Fruit fly (Drosophila melanogaster) whole organism, embryonic: ENCODE data around the gene CG7551.

Experiments
- Awh ChIP-seq: fragments of 200-800 bp; sonication (Bioruptor generic); IDR thresholded peaks from 2 replicates; pipeline ENCODE4, ENCODE4 v1.3.6; 2022; ENCODE audit warnings: missing biosample characterization, missing genetic modification characterization
- Blimp-1 ChIP-seq: fragments of 200-800 bp; sonication (Bioruptor generic); optimal IDR thresholded peaks from 3 replicates; lab custom pipeline; 2018; ENCODE audit warnings: missing biosample characterization, missing genetic modification characterization, mild to moderate bottlenecking, moderate library complexity, missing genetic modification reagents
- Bteb2 ChIP-seq: fragments of 200-800 bp; sonication (Bioruptor generic); optimal IDR thresholded peaks from 2 replicates; lab custom pipeline; 2016; ENCODE audit warnings: missing biosample characterization, missing genetic modification characterization
- CG10209 ChIP-seq: fragments of 200-800 bp; sonication (Bioruptor generic); optimal IDR thresholded peaks from 3 replicates; lab custom pipeline; 2017; ENCODE audit warnings: missing biosample characterization, mild to moderate bottlenecking, missing genetic modification characterization, missing genetic modification reagents
- CG11456 ChIP-seq: fragments of 200-800 bp; sonication (Bioruptor generic); IDR thresholded peaks from 3 replicates; pipeline ENCODE4 v1.3.6; 2022; ENCODE audit warnings: missing biosample characterization, missing genetic modification characterization
- CG12071 ChIP-seq: fragments of 200-800 bp; sonication (Bioruptor generic); optimal IDR thresholded peaks from 3 replicates; lab custom pipeline; 2018; ENCODE audit warnings: missing biosample characterization, mild to moderate bottlenecking, missing genetic modification characterization
- CG12744 ChIP-seq: fragments of 200-800 bp; sonication (Bioruptor generic); optimal IDR thresholded peaks from 2 replicates; lab custom pipeline; 2016; ENCODE audit warnings: missing biosample characterization, missing genetic modification characterization
- CG13775 ChIP-seq: fragments of 200-800 bp; sonication (Bioruptor generic); optimal IDR thresholded peaks from 3 replicates; lab custom pipeline; 2017; ENCODE audit warnings: missing biosample characterization, mild to moderate bottlenecking, missing genetic modification characterization
- CG14860 ChIP-seq: fragments of 200-800 bp; sonication (Bioruptor generic); IDR thresholded peaks from 3 replicates; pipeline ENCODE4 v1.3.6; 2022; ENCODE audit warnings: missing biosample characterization, missing genetic modification characterization; ENCODE audit not compliant: partially characterized antibody
- CG15514 ChIP-seq: fragments of 200-800 bp; sonication (Bioruptor generic); optimal IDR thresholded peaks from 3 replicates; lab custom pipeline; 2017; ENCODE audit warnings: missing biosample characterization, missing genetic modification characterization, mild to moderate bottlenecking, moderate library complexity, missing genetic modification reagents
- CG17612 ChIP-seq: fragments of 200-800 bp; sonication (Bioruptor generic); IDR thresholded peaks from 2 replicates; pipeline ENCODE4 v1.3.6; 2022; ENCODE audit warnings: missing biosample characterization, missing genetic modification characterization
- CG2129 ChIP-seq: fragments of 200-800 bp; sonication (Bioruptor generic); IDR thresholded peaks from 2 replicates; pipeline ENCODE4 v1.3.6; 2022; ENCODE audit warnings: missing biosample characterization, missing genetic modification characterization; ENCODE audit not compliant: partially characterized antibody
- CG2678 ChIP-seq: fragments of 200-800 bp; sonication (Bioruptor generic); optimal IDR thresholded peaks from 3 replicates; lab custom pipeline; 2019; ENCODE audit warnings: missing biosample characterization, mild to moderate bottlenecking, missing genetic modification characterization, moderate library complexity
- CG31224 ChIP-seq: fragments of 200-800 bp; sonication (Bioruptor generic); IDR thresholded peaks from 2 replicates; pipeline ENCODE4 v1.3.6; 2022; ENCODE audit warnings: missing biosample characterization, missing genetic modification characterization
- CG32532 ChIP-seq: fragments of 200-800 bp; sonication (Bioruptor generic); IDR thresholded peaks from 2 replicates; pipeline ENCODE4 v1.3.6; 2022; ENCODE audit warnings: missing biosample characterization, missing genetic modification characterization
- CG4282 ChIP-seq: fragments of 200-800 bp; sonication (Bioruptor generic); optimal IDR thresholded peaks from 2 replicates; lab custom pipeline; 2016; ENCODE audit warnings: missing biosample characterization, missing genetic modification characterization
- CG5245 ChIP-seq: fragments of 200-800 bp; sonication (Bioruptor generic); optimal IDR thresholded peaks from 3 replicates; lab custom pipeline; 2016; ENCODE audit warnings: missing biosample characterization, missing genetic modification characterization
- CG6854 ChIP-seq: fragments of 200-800 bp; sonication (Bioruptor generic); optimal IDR thresholded peaks from 3 replicates; lab custom pipeline; 2017; ENCODE audit warnings: missing biosample characterization, mild to moderate bottlenecking, missing genetic modification characterization
- CG7556 ChIP-seq: fragments of 200-800 bp; sonication (Bioruptor generic); optimal IDR thresholded peaks from 2 replicates; lab custom pipeline; 2017; ENCODE audit warnings: missing biosample characterization, mild to moderate bottlenecking, missing genetic modification characterization
- CG8924 ChIP-seq: fragments of 200-800 bp; optimal IDR thresholded peaks from 3 replicates; lab custom pipeline; 2019; ENCODE audit warnings: missing biosample characterization, mild to moderate bottlenecking, missing genetic modification characterization, moderate library complexity
- Camta ChIP-seq: fragments of 200-800 bp; sonication (Bioruptor generic); optimal IDR thresholded peaks from 2 replicates; lab custom pipeline; 2016; ENCODE audit warnings: missing biosample characterization, missing genetic modification characterization
- Drgx ChIP-seq: fragments of 200-800 bp; sonication (Bioruptor generic); IDR thresholded peaks from 2 replicates; pipeline ENCODE4 v1.3.6; 2022; ENCODE audit warnings: missing biosample characterization, missing genetic modification characterization
- Ets65A ChIP-seq: fragments of 200-800 bp; sonication (Bioruptor generic); peaks from one replicate; lab custom pipeline; 2016; ENCODE audit warnings: missing biosample characterization, missing genetic modification characterization
- GATAe ChIP-seq: fragments of 200-800 bp; sonication (Bioruptor generic); conservative IDR thresholded peaks from 2 replicates; pipeline ENCODE4 v1.3.6; 2022; ENCODE audit warnings: missing biosample characterization, missing genetic modification characterization
- Hmr ChIP-seq: fragments of 200-800 bp; sonication (Bioruptor generic); optimal IDR thresholded peaks from 3 replicates; lab custom pipeline; 2017; ENCODE audit warnings: mild to moderate bottlenecking, missing biosample characterization, missing genetic modification reagents, missing genetic modification characterization
- Mrtf ChIP-seq: fragments of 200-800 bp; sonication (Bioruptor generic); IDR thresholded peaks from 3 replicates; pipeline ENCODE4 v1.3.6; 2022; ENCODE audit warnings: missing biosample characterization, missing genetic modification characterization
- Ssrp ChIP-seq: fragments of 200-800 bp; sonication (Bioruptor generic); optimal IDR thresholded peaks from 2 replicates; lab custom pipeline; 2018; ENCODE audit warnings: missing biosample characterization, mild to moderate bottlenecking, missing genetic modification characterization, moderate library complexity
- ab ChIP-seq: fragments of 200-800 bp; sonication (Bioruptor generic); optimal IDR thresholded peaks from 2 replicates; lab custom pipeline; 2016; ENCODE audit warnings: missing biosample characterization, missing genetic modification characterization
- abd-A ChIP-seq: fragments of 200-800 bp; sonication (Bioruptor generic); optimal IDR thresholded peaks from 3 replicates; lab custom pipeline; 2019; ENCODE audit warnings: missing biosample characterization, mild to moderate bottlenecking, missing genetic modification characterization, moderate library complexity
- ato ChIP-seq: fragments of 200-800 bp; sonication (Bioruptor generic); IDR thresholded peaks from 2 replicates; pipeline ENCODE4 v1.3.6; 2022; ENCODE audit warnings: missing biosample characterization, missing genetic modification characterization; ENCODE audit not compliant: partially characterized antibody
- bowl ChIP-seq: fragments of 200-800 bp; sonication (Bioruptor generic); IDR thresholded peaks from 2 replicates; pipeline ENCODE4 v1.3.6; 2022; ENCODE audit warnings: missing biosample characterization, missing genetic modification characterization
- chm ChIP-seq: fragments of 200-800 bp; sonication (Bioruptor generic); IDR thresholded peaks from 2 replicates; pipeline ENCODE4 v1.3.6; 2022; ENCODE audit warnings: missing biosample characterization, missing genetic modification characterization
- dan ChIP-seq: fragments of 200-800 bp; sonication (Bioruptor generic); IDR thresholded peaks from 2 replicates; pipeline ENCODE4 v1.3.6; 2022; ENCODE audit warnings: missing biosample characterization, missing genetic modification characterization
- dati ChIP-seq: fragments of 200-800 bp; sonication (Bioruptor generic); IDR thresholded peaks from 2 replicates; pipeline ENCODE4 v1.3.6; 2022; ENCODE audit warnings: missing biosample characterization, missing genetic modification characterization
- dpn ChIP-seq, 2 experiments: fragments of 200-800 bp; sonication (Bioruptor generic); optimal IDR thresholded peaks; 3 replicates each; lab custom pipeline; 2016; ENCODE audit warnings: missing biosample characterization in 2 of 2, missing genetic modification characterization in 2 of 2
- fru ChIP-seq: fragments of >200 bp; optimal IDR thresholded peaks from 2 replicates; lab custom pipeline; 2017
- gcm ChIP-seq: fragments of 200-800 bp; sonication (Bioruptor generic); optimal IDR thresholded peaks from 2 replicates; lab custom pipeline; 2019; ENCODE audit warnings: missing biosample characterization, mild to moderate bottlenecking, missing genetic modification characterization, moderate library complexity
- gsb ChIP-seq: fragments of 200-800 bp; sonication (Bioruptor generic); IDR thresholded peaks from 2 replicates; pipeline ENCODE4 v1.3.6; 2022; ENCODE audit warnings: missing biosample characterization, missing genetic modification characterization
- inv ChIP-seq: fragments of 200-800 bp; sonication (Bioruptor generic); IDR thresholded peaks from 2 replicates; pipeline ENCODE4 v1.3.6; 2022; ENCODE audit warnings: missing biosample characterization, missing genetic modification characterization; ENCODE audit not compliant: partially characterized antibody
- lbe ChIP-seq: fragments of 200-800 bp; sonication (Bioruptor generic); optimal IDR thresholded peaks from 2 replicates; lab custom pipeline; 2016; ENCODE audit warnings: missing biosample characterization, mild to moderate bottlenecking, missing genetic modification characterization
- lola ChIP-seq, 3 experiments: fragments of >200 bp in 2 of 3; fragments of 200-800 bp in 1 of 3; sonication (Bioruptor generic) in 1 of 3; optimal IDR thresholded peaks; 2 replicates each; lab custom pipeline; 2017 to 2019; ENCODE audit warnings: missing biosample characterization in 3 of 3, missing genetic modification characterization in 3 of 3, mild to moderate bottlenecking in 1 of 3, moderate library complexity in 1 of 3
- mld ChIP-seq: fragments of 200-800 bp; sonication (Bioruptor generic); IDR thresholded peaks from 3 replicates; pipeline ENCODE4 v1.3.6; 2022; ENCODE audit warnings: missing biosample characterization, missing genetic modification characterization; ENCODE audit not compliant: partially characterized antibody
- pum ChIP-seq: fragments of 200-800 bp; sonication (Bioruptor generic); optimal IDR thresholded peaks from 2 replicates; lab custom pipeline; 2016; ENCODE audit warnings: missing biosample characterization, missing genetic modification characterization
- pzg ChIP-seq: fragments of 200-800 bp; sonication (Bioruptor generic); optimal IDR thresholded peaks from 3 replicates; lab custom pipeline; 2018; ENCODE audit warnings: missing biosample characterization, mild to moderate bottlenecking, missing genetic modification characterization, moderate library complexity
- tll ChIP-seq, 2 experiments: fragments of 200-800 bp in 1 of 2; fragments of >200 bp in 1 of 2; sonication (Bioruptor generic) in 1 of 2; optimal IDR thresholded peaks; 2 replicates each; lab custom pipeline; 2017 to 2019; ENCODE audit warnings: missing biosample characterization in 2 of 2, missing genetic modification characterization in 2 of 2, mild to moderate bottlenecking in 1 of 2, moderate library complexity in 1 of 2
- unpg ChIP-seq: fragments of 200-800 bp; sonication (Bioruptor generic); optimal IDR thresholded peaks from 3 replicates; lab custom pipeline; 2018; ENCODE audit warnings: missing biosample characterization, mild to moderate bottlenecking, missing genetic modification characterization, moderate library complexity
- vfl ChIP-seq: fragments of 200-800 bp; sonication (Bioruptor generic); optimal IDR thresholded peaks from 2 replicates; lab custom pipeline; 2016; ENCODE audit warnings: missing biosample characterization, missing genetic modification characterization
- yki ChIP-seq: fragments of >200 bp; optimal IDR thresholded peaks from 3 replicates; lab custom pipeline; 2018
- z ChIP-seq: fragments of 200-800 bp; sonication (Bioruptor generic); IDR thresholded peaks from 3 replicates; pipeline ENCODE4 v1.3.6; 2022; ENCODE audit warnings: missing biosample characterization, missing genetic modification characterization

Gene CG7551

dm6 chr3L:11491222-11491873 lies 33.1 kb downstream of the CG7551 start (continued):
- TF ChIP-seq gsb, result peak; percentile 65
- TF ChIP-seq ab (GFP tag; lab: Kevin White, UChicago), result no peak
- TF ChIP-seq CG14860 (GFP tag; lab: Robert Waterston, UW), result no peak
- TF ChIP-seq CG6854 (GFP tag; lab: Kevin White, UChicago), result no peak
- TF ChIP-seq tll (GFP tag; optimal IDR thresholded peaks at IDR 0.05; lab: Kevin White, UChicago), result peak in 1 of 2 experiments; percentile 24
- peak; percentile 60 for TF ChIP-seq Blimp-1 (GFP tag; lab: Kevin White, UChicago)
- TF ChIP-seq CG12071 (GFP tag; lab: Kevin White, UChicago), result peak; percentile 21
- peak; percentile 81 for TF ChIP-seq CG32532 (GFP tag; lab: Robert Waterston, UW)
- TF ChIP-seq fru, result no peak
- no peak for TF ChIP-seq gcm
- TF ChIP-seq Awh, result 0 out of 2 replicates have a peak, but pooled peaks have one; percentile 38
- no peak for TF ChIP-seq pzg (GFP tag; lab: Kevin White, UChicago)
- TF ChIP-seq z (GFP tag; lab: Robert Waterston, UW), result peak; percentile 48; the same call in 1 of the 3 replicates
- TF ChIP-seq dan, result no peak
- TF ChIP-seq lola (GFP tag; optimal IDR thresholded peaks at IDR 0.05; lab: Kevin White, UChicago), result peak in 1 of 3 experiments; percentile 18
- peak; percentile 47 for TF ChIP-seq CG13775 (GFP tag; lab: Kevin White, UChicago)
- no peak for TF ChIP-seq vfl (GFP tag; lab: Kevin White, UChicago)
- no peak for TF ChIP-seq yki (lab: Kevin White, UChicago)
- peak; percentile 64 for TF ChIP-seq Hmr
- TF ChIP-seq mld (GFP tag; lab: Robert Waterston, UW), result no peak
- peak; percentile 37; the same call in 1 of the 2 replicates for TF ChIP-seq CG31224 (GFP tag; lab: Robert Waterston, UW)
- no peak for TF ChIP-seq ato (GFP tag; lab: Robert Waterston, UW)
- TF ChIP-seq dpn (GFP tag; optimal IDR thresholded peaks at IDR 0.05; lab: Kevin White, UChicago), result peak; percentile 42 to 60
- peak; percentile 81 for TF ChIP-seq lbe (GFP tag; lab: Kevin White, UChicago)
- peak; percentile 45 for TF ChIP-seq CG10209
- TF ChIP-seq abd-A, result no peak
- peak; percentile 59; the same call in 1 of the 2 replicates for TF ChIP-seq chm (GFP tag; lab: Robert Waterston, UW)
- peak; percentile 25 for TF ChIP-seq Camta (GFP tag; lab: Kevin White, UChicago)
- TF ChIP-seq CG5245 (GFP tag; lab: Kevin White, UChicago), result peak; percentile 35
- TF ChIP-seq bowl (GFP tag; lab: Robert Waterston, UW), result no peak
- TF ChIP-seq CG11456 (GFP tag; lab: Robert Waterston, UW), result no peak; the same call in 2 of the 3 replicates
- TF ChIP-seq CG2678 (tag; lab: Kevin White, UChicago), result peak; percentile 78
- TF ChIP-seq pum, result peak; percentile 14
- no peak for TF ChIP-seq CG4282 (GFP tag; lab: Kevin White, UChicago)
- peak; percentile 64 for TF ChIP-seq unpg (GFP tag; lab: Kevin White, UChicago)
- TF ChIP-seq CG17612 (GFP tag; lab: Robert Waterston, UW), result 0 out of 2 replicates have a peak, but pooled peaks have one; percentile 11
- TF ChIP-seq CG2129, result no peak
- no peak for TF ChIP-seq dati (GFP tag; lab: Robert Waterston, UW)
- no peak for TF ChIP-seq inv
- TF ChIP-seq CG8924 (tag; lab: Kevin White, UChicago), result peak; percentile 54
- TF ChIP-seq Ets65A (GFP tag; lab: Kevin White, UChicago), result no peak
- peak; percentile 49 for TF ChIP-seq CG7556 (GFP tag; lab: Kevin White, UChicago)
- no peak for TF ChIP-seq GATAe (GFP tag; lab: Robert Waterston, UW)
- TF ChIP-seq CG12744, result no peak
- TF ChIP-seq Mrtf (GFP tag; lab: Robert Waterston, UW), result no peak; the same call in 2 of the 3 replicates
- peak; percentile 53 for TF ChIP-seq Ssrp
- TF ChIP-seq Drgx (GFP tag; lab: Robert Waterston, UW), result peak; percentile 60
- TF ChIP-seq CG15514, result peak; percentile 50
- TF ChIP-seq Bteb2 (GFP tag; lab: Kevin White, UChicago), result peak; percentile 52
